Fruit fly (Drosophila melanogaster): ENCODE measurements around the gene CG32266.

Gene CG32266

DNA sequence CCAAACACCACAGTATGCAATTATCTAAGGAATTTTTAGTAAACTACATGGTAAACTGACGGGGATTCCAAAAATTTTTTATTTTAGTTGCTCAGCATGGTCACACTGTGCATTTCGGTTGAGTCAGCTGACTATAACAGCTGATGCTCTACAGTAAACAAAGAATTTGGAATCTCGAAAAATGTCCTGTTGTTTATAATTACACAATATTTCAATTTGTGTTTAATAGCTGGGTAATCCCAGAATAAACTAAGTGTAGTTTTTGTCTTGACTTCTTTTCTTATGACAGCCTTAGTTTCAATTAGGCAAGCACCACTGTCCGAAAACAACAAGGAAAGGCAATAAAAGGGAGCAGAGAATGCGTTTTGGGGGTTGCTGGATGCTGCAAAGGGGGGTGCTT is 4.9 kb upstream of the CG32266 start (continued):
- TF ChIP-seq Xbp1 (GFP tag; optimal IDR thresholded peaks at IDR 0.05) (peak; percentile 3), CG7786 (GFP tag; optimal IDR thresholded peaks at IDR 0.05) (peak; percentile 25), dmrt11E (tag; optimal IDR thresholded peaks at IDR 0.05) (peak; percentile 31), CG8290 (GFP tag; optimal IDR thresholded peaks at IDR 0.05) (no peak), CG8290 (tag; optimal IDR thresholded peaks at IDR 0.05) (peak in 1 of 2 experiments; percentile 7), grau (tag; optimal IDR thresholded peaks at IDR 0.05) (peak; percentile 87), gem (tag; optimal IDR thresholded peaks at IDR 0.05) (peak; percentile 57), lilli (GFP tag; optimal IDR thresholded peaks at IDR 0.05) (peak; percentile 18), bsh (GFP tag; optimal IDR thresholded peaks at IDR 0.05) (peak in 1 of 2 experiments; percentile 54), CG17802 (tag; optimal IDR thresholded peaks at IDR 0.05) (no peak), D19A (tag; optimal IDR thresholded peaks at IDR 0.05) (no peak), Hr51 (GFP tag; optimal IDR thresholded peaks at IDR 0.05) (peak in 1 of 2 experiments; percentile 19), hb (GFP tag; IDR thresholded peaks at IDR 0.05; ENCODE audit: partially characterized antibody) (no peak), Antp (GFP tag; optimal IDR thresholded peaks at IDR 0.05) (peak; percentile 33), Ptx1 (GFP tag; IDR thresholded peaks at IDR 0.05) (peak; percentile 60), CG12391 (tag; optimal IDR thresholded peaks at IDR 0.05) (peak; percentile 18), ind (GFP tag; optimal IDR thresholded peaks at IDR 0.05) (peak; percentile 27), CG8388 (GFP tag; optimal IDR thresholded peaks at IDR 0.05) (peak; percentile 19), CG9215 (GFP tag; IDR thresholded peaks at IDR 0.05) (0 out of 2 replicates have a peak, but pooled peaks have one; percentile 5), CG10366 (GFP tag; IDR thresholded peaks at IDR 0.05) (peak; percentile 24; the same call in 1 of the 2 replicates), CG1603 (tag; optimal IDR thresholded peaks at IDR 0.05) (peak; percentile 43), CG15696 (tag; optimal IDR thresholded peaks at IDR 0.05) (peak; percentile 12), chn (GFP tag; optimal IDR thresholded peaks at IDR 0.05) (peak; percentile 15), prd (optimal IDR thresholded peaks at IDR 0.05) (no peak), prd (GFP tag; IDR thresholded peaks at IDR 0.05) (peak; percentile 77), dysf (GFP tag; IDR thresholded peaks at IDR 0.05) (peak; percentile 61), dmrt99B (tag; optimal IDR thresholded peaks at IDR 0.05) (peak; percentile 24), az2 (GFP tag; optimal IDR thresholded peaks at IDR 0.05) (no peak), sim (GFP tag; IDR thresholded peaks at IDR 0.05) (0 out of 2 replicates have a peak, but pooled peaks have one; percentile 32), sisA (GFP tag; IDR thresholded peaks at IDR 0.05) (peak; percentile 48; the same call in 1 of the 2 replicates), gfzf (GFP tag; optimal IDR thresholded peaks at IDR 0.05) (peak; percentile 37), CG12219 (GFP tag; optimal IDR thresholded peaks at IDR 0.05) (peak; percentile 11), ttk (GFP tag; IDR thresholded peaks at IDR 0.05) (0 out of 2 replicates have a peak, but pooled peaks have one; percentile 8), Gug (GFP tag; IDR thresholded peaks at IDR 0.05) (peak; percentile 5; the same call in 1 of the 4 replicates), lmd (GFP tag; IDR thresholded peaks at IDR 0.05) (peak; percentile 51), Xrp1 (GFP tag; IDR thresholded peaks at IDR 0.05) (peak; percentile 71; the same call in 1 of the 2 replicates), CG10979 (tag; optimal IDR thresholded peaks at IDR 0.05) (peak; percentile 29), CG12155 (GFP tag; optimal IDR thresholded peaks at IDR 0.05) (no peak), dpn (GFP tag; optimal IDR thresholded peaks at IDR 0.05) (peak in 1 of 2 experiments; percentile 32), row (GFP tag; IDR thresholded peaks at IDR 0.05) (peak; percentile 53; the same call in 2 of the 3 replicates), lab (GFP tag; optimal IDR thresholded peaks at IDR 0.05) (peak; percentile 12), crc (GFP tag; optimal IDR thresholded peaks at IDR 0.05) (no peak), CG18262 (tag; optimal IDR thresholded peaks at IDR 0.05) (peak; percentile 41), Abd-B (GFP tag; optimal IDR thresholded peaks at IDR 0.05) (peak; percentile 11), ssp (GFP tag; IDR thresholded peaks at IDR 0.05) (peak; percentile 42; the same call in 1 of the 2 replicates), CG4730 (GFP tag; IDR thresholded peaks at IDR 0.05) (0 out of 2 replicates have a peak, but pooled peaks have one; percentile 36)

Data from whole organism, embryonic.